Worm (Caenorhabditis elegans): Measurements from ENCODE around the gene tut-2.

- no peak for TF ChIP-seq nhr-23 (tag; optimal IDR thresholded peaks at IDR 0.05)
- TF ChIP-seq nhr-11 (tag; optimal IDR thresholded peaks at IDR 0.05) = no peak
- no peak for TF ChIP-seq nhr-77 (tag; optimal IDR thresholded peaks at IDR 0.05)
- TF ChIP-seq unc-55 (GFP tag; optimal IDR thresholded peaks at IDR 0.05) = no peak
- no peak for TF ChIP-seq F13H6.1 (tag; optimal IDR thresholded peaks at IDR 0.05)
- TF ChIP-seq zag-1 (tag; optimal IDR thresholded peaks at IDR 0.05) = no peak
- no peak for TF ChIP-seq fos-1 (tag; optimal IDR thresholded peaks at IDR 0.05)
Measured at ce11 chrV:10648146-10648545, 9.9 kb upstream of the tut-2 start, which contains the start of gene aqp-6.
